Worm (Caenorhabditis elegans): ENCODE results near the gene nrfl-1.

ce11 chrIV:9118348-9118747, 544 bp upstream of the nrfl-1 start:
- TF ChIP-seq dao-5 (tag; optimal IDR thresholded peaks at IDR 0.05) (no peak), him-1 (tag; optimal IDR thresholded peaks at IDR 0.05) (no peak)

Measured in whole organism, L4/young adult.